Fruit fly (Drosophila melanogaster): ENCODE measurements around the gene CG6425.

dm6 chr3R:26717864-26718263, 675 bp upstream of the CG6425 start, which contains the start of gene Yif1:
- TF ChIP-seq CG4496 (GFP tag; IDR thresholded peaks at IDR 0.05): no peak
- TF ChIP-seq CG15710 (tag; optimal IDR thresholded peaks at IDR 0.05): no peak
- no peak for TF ChIP-seq CG10348 (GFP tag; IDR thresholded peaks at IDR 0.05)
- no peak for TF ChIP-seq Pif1B (GFP tag; optimal IDR thresholded peaks at IDR 0.05)
- no peak for TF ChIP-seq CG14655 (GFP tag; optimal IDR thresholded peaks at IDR 0.05)
- TF ChIP-seq CG13204 (GFP tag; optimal IDR thresholded peaks at IDR 0.05): no peak
- no peak for TF ChIP-seq rn (GFP tag; IDR thresholded peaks at IDR 0.05)
